Worm (Caenorhabditis elegans) whole organism, late embryonic: ENCODE measurements around the gene tin-9.2.

Experiments
- C08G9.2 ChIP-seq: sonication (generic microtip); optimal IDR thresholded peaks from 2 replicates; lab custom pipeline; 2016; ENCODE audit warnings: mild to moderate bottlenecking, missing genetic modification characterization, moderate library complexity, missing compliant biosample characterization
- F13H6.1 ChIP-seq: sonication (generic microtip); optimal IDR thresholded peaks from 2 replicates; lab custom pipeline; 2016; ENCODE audit warnings: missing genetic modification characterization, missing compliant biosample characterization
- K02D7.2 ChIP-seq: sonication (generic microtip); optimal IDR thresholded peaks from 2 replicates; lab custom pipeline; 2017; ENCODE audit warnings: mild to moderate bottlenecking, missing genetic modification characterization, missing compliant biosample characterization
- ceh-14 ChIP-seq: sonication (generic microtip); optimal IDR thresholded peaks from 2 replicates; lab custom pipeline; 2016; ENCODE audit warnings: missing genotype, missing genetic modification characterization, missing compliant biosample characterization
- ceh-18 ChIP-seq: sonication (generic microtip); optimal IDR thresholded peaks from 2 replicates; lab custom pipeline; 2016; ENCODE audit warnings: missing genetic modification characterization, missing compliant biosample characterization
- ceh-22 ChIP-seq: sonication (generic microtip); optimal IDR thresholded peaks from 2 replicates; lab custom pipeline; 2017; ENCODE audit warnings: missing biosample characterization, missing genetic modification characterization
- ceh-30 ChIP-seq: fragments of 150-350 bp; optimal IDR thresholded peaks from 2 replicates; lab custom pipeline; 2014; ENCODE audit warnings: missing biosample characterization, missing genetic modification characterization
- ceh-34 ChIP-seq: sonication (generic microtip); optimal IDR thresholded peaks from 2 replicates; lab custom pipeline; 2016; ENCODE audit warnings: mild to moderate bottlenecking, missing genetic modification characterization, missing compliant biosample characterization
- ceh-48 ChIP-seq: sonication (generic microtip); optimal IDR thresholded peaks from 2 replicates; lab custom pipeline; 2016; ENCODE audit warnings: missing genetic modification characterization, inconsistent platforms, missing compliant biosample characterization
- ceh-6 ChIP-seq: fragments of 200-800 bp; sonication (Bioruptor generic); optimal IDR thresholded peaks from 2 replicates; lab custom pipeline; 2018; ENCODE audit warnings: mild to moderate bottlenecking, missing genetic modification characterization, missing compliant biosample characterization
- che-1 ChIP-seq: sonication (generic microtip); optimal IDR thresholded peaks from 2 replicates; lab custom pipeline; 2016; ENCODE audit warnings: mild to moderate bottlenecking, missing genetic modification characterization, missing compliant biosample characterization
- dmd-4 ChIP-seq: sonication (generic microtip); optimal IDR thresholded peaks from 2 replicates; lab custom pipeline; 2016; ENCODE audit warnings: borderline replicate concordance, missing genetic modification characterization, missing compliant biosample characterization
- dve-1 ChIP-seq: sonication (generic microtip); optimal IDR thresholded peaks from 2 replicates; lab custom pipeline; 2017; ENCODE audit warnings: antibody characterized with exemption, mild to moderate bottlenecking, missing genetic modification characterization, missing compliant biosample characterization
- elt-2 ChIP-seq: sonication (generic microtip); optimal IDR thresholded peaks from 2 replicates; lab custom pipeline; 2016; ENCODE audit warnings: missing genetic modification reagents, missing genetic modification characterization, missing compliant biosample characterization
- elt-4 ChIP-seq: sonication (generic microtip); optimal IDR thresholded peaks from 2 replicates; lab custom pipeline; 2016; ENCODE audit warnings: missing genetic modification characterization, missing compliant biosample characterization
- eyg-1 ChIP-seq: sonication (generic microtip); optimal IDR thresholded peaks from 2 replicates; lab custom pipeline; 2016; ENCODE audit warnings: missing genotype, missing genetic modification characterization, missing compliant biosample characterization
- fax-1 ChIP-seq: sonication (generic microtip); optimal IDR thresholded peaks from 2 replicates; lab custom pipeline; 2016; ENCODE audit warnings: missing genotype, missing genetic modification characterization, missing compliant biosample characterization
- hlh-15 ChIP-seq: sonication (generic microtip); optimal IDR thresholded peaks from 2 replicates; lab custom pipeline; 2016; ENCODE audit warnings: missing genetic modification characterization, missing compliant biosample characterization
- nfya-1 ChIP-seq: sonication (generic microtip); optimal IDR thresholded peaks from 2 replicates; lab custom pipeline; 2017; ENCODE audit warnings: missing genetic modification characterization, mild to moderate bottlenecking, missing compliant biosample characterization, antibody characterized with exemption, moderate library complexity
- nhr-232 ChIP-seq: sonication (generic microtip); optimal IDR thresholded peaks from 2 replicates; lab custom pipeline; 2016; ENCODE audit warnings: missing genetic modification characterization, missing compliant biosample characterization
- pros-1 ChIP-seq: fragments of 150-350 bp; optimal IDR thresholded peaks from 2 replicates; lab custom pipeline; 2014; ENCODE audit warnings: missing biosample characterization, missing genetic modification reagents, missing genetic modification characterization
- ref-2 ChIP-seq: sonication (generic microtip); optimal IDR thresholded peaks from 2 replicates; lab custom pipeline; 2016; ENCODE audit warnings: missing genetic modification characterization, missing compliant biosample characterization
- rnt-1 ChIP-seq: sonication (generic microtip); optimal IDR thresholded peaks from 2 replicates; lab custom pipeline; 2016; ENCODE audit warnings: missing genetic modification characterization, missing compliant biosample characterization
- sox-2 ChIP-seq: fragments of 200-800 bp; sonication (Bioruptor generic); IDR thresholded peaks from 2 replicates; pipeline ENCODE4 v1.3.6; 2022; ENCODE audit warnings: missing genetic modification reagents, missing genetic modification characterization, missing compliant biosample characterization
- tbx-7 ChIP-seq: sonication (generic microtip); optimal IDR thresholded peaks from 2 replicates; lab custom pipeline; 2016; ENCODE audit warnings: missing genotype, missing genetic modification characterization, missing compliant biosample characterization
- ttx-3 ChIP-seq: sonication (generic microtip); optimal IDR thresholded peaks from 2 replicates; lab custom pipeline; 2016; ENCODE audit warnings: missing genetic modification reagents, missing genetic modification characterization, missing compliant biosample characterization
- unc-3 ChIP-seq, 2 experiments: fragments of 200-800 bp in 1 of 2; sonication (Bioruptor generic) in 1 of 2; sonication (generic microtip) in 1 of 2; conservative IDR thresholded peaks in 1 of 2; optimal IDR thresholded peaks in 1 of 2; 2 replicates each; pipeline versions ENCODE4 v1.3.6 to Lab custom; 2016 to 2022; ENCODE audit warnings: missing compliant biosample characterization in 2 of 2, missing genetic modification characterization in 2 of 2, missing genetic modification reagents in 1 of 2
- unc-42 ChIP-seq: sonication (generic microtip); optimal IDR thresholded peaks from 2 replicates; lab custom pipeline; 2016; ENCODE audit warnings: missing genotype, missing genetic modification characterization, missing compliant biosample characterization
- unc-55 ChIP-seq: sonication (generic microtip); optimal IDR thresholded peaks from 2 replicates; lab custom pipeline; 2017; ENCODE audit warnings: missing biosample characterization, missing genetic modification reagents, missing genetic modification characterization
- ztf-16 ChIP-seq: sonication (generic microtip); optimal IDR thresholded peaks from 2 replicates; lab custom pipeline; 2017; ENCODE audit warnings: missing genetic modification characterization, missing compliant biosample characterization

tin-9.2 gene

DNA sequence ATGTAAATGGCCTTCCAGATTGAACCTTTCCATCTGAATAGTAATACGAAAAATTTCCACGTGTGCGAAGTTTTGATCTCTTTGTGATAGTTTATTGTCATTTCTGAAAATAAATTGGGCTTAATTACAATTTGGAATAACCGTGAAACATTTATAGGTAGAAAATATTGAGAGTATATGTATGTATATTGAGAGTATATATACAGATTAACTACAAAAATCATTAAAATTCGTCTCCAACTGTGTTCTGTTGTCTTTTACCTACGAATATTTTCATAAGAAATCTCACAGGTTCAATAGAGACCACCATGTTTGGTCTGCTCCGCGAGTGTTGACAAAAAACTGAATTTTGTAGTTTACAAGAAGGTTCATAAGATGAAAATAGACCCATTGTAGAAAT, 14.2 kb downstream of the tin-9.2 start, which contains the start of gene best-2:
best-2 (minus strand) TSS at position 101 of the 400 bp plus-strand sequence.
- TF ChIP-seq elt-2 (tag; lab: Kevin White, UChicago) (no peak), nhr-232 (tag; lab: Kevin White, UChicago) (no peak), C08G9.2 (tag; lab: Kevin White, UChicago) (no peak)
- TF ChIP-seq, all 69 proteins: peak for 0

DNA sequence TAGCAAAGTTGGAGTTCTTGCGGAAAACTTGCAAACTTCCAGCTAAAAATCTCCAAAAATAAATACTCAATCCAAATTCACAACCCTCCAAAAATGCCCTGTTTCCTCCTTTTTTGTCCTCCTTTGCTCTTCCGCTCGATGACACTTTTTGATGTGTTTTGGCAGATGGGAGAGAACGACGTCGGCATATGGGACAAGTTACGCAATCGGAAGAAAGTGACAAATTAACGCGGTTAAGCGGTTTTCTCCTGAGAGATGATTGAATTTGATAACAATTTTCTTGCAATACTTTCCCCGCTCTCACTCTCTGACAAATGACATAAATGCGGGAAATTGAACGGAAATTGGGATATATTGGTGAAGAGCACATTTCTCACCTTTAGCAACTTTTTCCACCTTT, 17.9 kb downstream of the tin-9.2 start:
- no peak for TF ChIP-seq K02D7.2 (tag; lab: Kevin White, UChicago)
- no peak for TF ChIP-seq che-1 (tag; lab: Kevin White, UChicago)

DNA sequence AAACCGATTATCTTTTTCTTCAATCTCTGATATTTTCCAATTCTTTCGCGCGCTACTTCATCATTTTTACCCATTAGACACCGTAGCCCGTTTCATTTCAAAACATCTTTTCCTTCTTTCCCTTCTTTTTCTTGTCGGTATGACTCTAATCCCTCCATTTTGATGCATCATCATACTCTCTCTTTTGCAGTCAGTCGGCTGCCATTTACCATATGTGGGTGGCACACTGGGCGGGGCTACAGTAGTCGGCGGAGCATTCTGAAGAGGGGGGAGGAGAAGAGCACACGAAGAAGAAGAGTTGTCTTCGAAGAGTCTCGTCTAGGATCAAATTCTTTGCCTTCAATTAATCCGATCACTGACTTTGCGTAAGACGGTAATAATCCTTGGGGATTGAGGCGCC, 20.0 kb downstream of the tin-9.2 start, which contains the start of gene unc-30:
unc-30 (plus strand) TSS at position 184 of the 400 bp plus-strand sequence.
- TF ChIP-seq ceh-22 (tag; lab: Kevin White, UChicago) (no peak), ref-2 (tag; lab: Kevin White, UChicago) (no peak), nfya-1 (tag; lab: Kevin White, UChicago) (peak; percentile 3), sox-2 (GFP tag; lab: Robert Waterston, UW) (no peak), ceh-6 (GFP tag; lab: Kevin White, UChicago) (no peak)
- TF ChIP-seq, all 69 proteins: peak for 1

DNA sequence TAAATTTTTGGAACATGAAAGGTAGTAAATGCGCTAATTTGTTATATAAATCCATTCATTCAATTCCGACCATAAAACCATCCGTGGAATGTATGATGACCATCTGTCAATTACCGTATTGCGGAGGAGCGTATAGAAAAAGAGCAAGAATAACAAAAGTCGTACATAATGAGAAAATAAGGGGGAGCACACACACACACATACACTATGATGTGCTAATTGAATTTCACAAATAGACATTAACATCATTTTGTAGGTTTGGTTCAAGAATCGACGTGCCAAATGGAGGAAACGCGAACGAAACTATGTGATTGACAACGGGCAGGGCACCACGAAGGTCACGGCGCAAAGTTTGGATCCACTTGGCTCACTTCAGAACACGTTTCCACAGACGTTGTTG, 22.6 kb downstream of the tin-9.2 start:
- TF ChIP-seq ceh-30 (tag; lab: Kevin White, UChicago) (no peak), ref-2 (tag; lab: Kevin White, UChicago) (no peak), pros-1 (tag; lab: Kevin White, UChicago) (no peak), che-1 (tag; lab: Kevin White, UChicago) (no peak), unc-42 (tag; lab: Kevin White, UChicago) (peak; percentile 51)

DNA sequence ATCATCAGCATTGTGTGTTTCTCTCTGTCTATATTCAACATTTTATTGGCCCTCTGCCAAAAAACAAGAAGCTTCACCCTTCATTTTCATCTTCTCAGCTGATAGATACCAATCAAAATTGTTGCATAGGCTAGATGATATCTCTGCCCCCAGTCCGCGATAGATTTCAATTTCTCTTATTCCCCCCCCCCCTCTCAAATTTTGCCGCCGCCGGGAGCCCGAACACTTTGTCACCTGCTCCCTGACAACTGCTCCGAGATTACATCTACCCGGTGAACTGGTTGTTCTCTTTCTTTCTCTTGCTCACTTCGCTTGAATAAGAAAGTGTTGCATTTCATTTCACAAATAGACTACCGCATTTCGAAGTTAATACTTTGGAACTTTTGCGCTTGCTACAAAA, 27.2 kb downstream of the tin-9.2 start:
- no peak for TF ChIP-seq dve-1 (tag; lab: Kevin White, UChicago)
- peak; percentile 51 for TF ChIP-seq rnt-1 (tag; lab: Kevin White, UChicago)
- TF ChIP-seq ceh-34 = peak; percentile 2
- no peak for TF ChIP-seq ceh-22 (tag; lab: Kevin White, UChicago)
- TF ChIP-seq ceh-18 (tag; lab: Kevin White, UChicago) = peak; percentile 14
- TF ChIP-seq nfya-1 (tag; lab: Kevin White, UChicago) = peak; percentile 7
- TF ChIP-seq unc-55 (GFP tag; lab: Kevin White, UChicago) = no peak
- TF ChIP-seq fax-1 (tag; lab: Kevin White, UChicago) = no peak
- TF ChIP-seq ceh-48 (tag; lab: Kevin White, UChicago) = no peak

DNA sequence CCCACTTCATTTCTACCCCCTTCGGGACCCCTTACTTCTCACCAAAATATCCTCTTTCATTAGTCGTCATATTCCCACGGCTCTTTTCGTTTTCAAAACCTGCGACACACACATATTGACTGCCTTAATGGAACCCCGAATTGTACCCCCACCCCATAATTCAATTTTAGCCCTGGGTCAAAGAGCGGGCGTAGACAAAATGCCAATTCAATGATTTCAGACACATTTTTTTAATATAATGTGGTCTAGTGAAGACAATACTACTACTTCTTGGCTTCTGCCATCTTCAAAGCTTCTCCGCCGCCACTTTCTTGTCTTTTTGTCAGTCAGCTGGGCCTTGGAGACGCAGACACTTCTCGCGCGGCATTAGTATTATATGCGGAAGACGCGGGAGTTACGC, 28.9 kb downstream of the tin-9.2 start:
- TF ChIP-seq ttx-3 (tag; lab: Kevin White, UChicago) (no peak), hlh-15 (tag; lab: Kevin White, UChicago) (no peak), unc-3 (GFP tag; conservative IDR thresholded peaks at IDR 0.05; lab: Robert Waterston, UW) (no peak), unc-3 (tag; optimal IDR thresholded peaks at IDR 0.05; lab: Kevin White, UChicago) (no peak), unc-42 (tag; lab: Kevin White, UChicago) (peak; percentile 62), fax-1 (tag; lab: Kevin White, UChicago) (peak; percentile 8)

DNA sequence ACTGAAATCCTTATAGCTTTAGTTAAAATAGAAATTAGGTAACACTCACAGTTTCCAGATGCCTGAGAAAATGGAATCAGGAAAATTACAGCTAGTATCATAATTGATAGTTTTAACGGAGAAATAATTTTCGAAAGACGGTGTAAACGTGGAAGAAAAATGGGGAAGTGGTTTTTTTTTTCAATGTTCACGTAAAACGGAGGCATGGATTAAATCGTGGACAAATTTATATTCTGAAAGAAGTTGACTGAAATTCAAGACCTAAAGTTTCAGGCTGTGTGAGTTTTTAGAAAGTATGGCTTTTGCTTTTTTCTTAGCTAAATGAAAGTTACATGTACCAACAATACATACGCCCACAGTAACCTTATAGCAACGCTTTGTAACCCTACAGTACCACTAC, 43.5 kb downstream of the tin-9.2 start, which contains the start of gene spe-43:
spe-43 (minus strand) TSS at position 101 of the 400 bp plus-strand sequence.
- TF ChIP-seq eyg-1 (no peak), elt-4 (tag; lab: Kevin White, UChicago) (no peak), ceh-14 (tag; lab: Kevin White, UChicago) (no peak), F13H6.1 (tag; lab: Kevin White, UChicago) (no peak), tbx-7 (no peak), ceh-48 (tag; lab: Kevin White, UChicago) (no peak), dmd-4 (no peak), ztf-16 (tag; lab: Kevin White, UChicago) (no peak)
